Worm (Caenorhabditis elegans) whole organism, young adult: ENCODE measurements around the gene snpc-1.1.

Experiments
- B0035.1 ChIP-seq: sonication (generic microtip); optimal IDR thresholded peaks from 2 replicates; lab custom pipeline; 2016; ENCODE audit warnings: missing genetic modification characterization, mild to moderate bottlenecking, missing compliant biosample characterization, missing genotype, missing genetic modification reagents
- C06A6.2 ChIP-seq: fragments of 200-800 bp; sonication (Bioruptor generic); conservative IDR thresholded peaks from 2 replicates; pipeline ENCODE4 v1.3.6; 2022; ENCODE audit warnings: missing genetic modification characterization, missing compliant biosample characterization
- C17E4.6 ChIP-seq: fragments of 200-800 bp; sonication (Bioruptor generic); IDR thresholded peaks from 2 replicates; pipeline ENCODE4 v1.3.6; 2022; ENCODE audit warnings: missing genetic modification reagents, missing genetic modification characterization, missing compliant biosample characterization
- F23B12.7 ChIP-seq: sonication (generic microtip); optimal IDR thresholded peaks from 2 replicates; lab custom pipeline; 2017; ENCODE audit warnings: missing genetic modification characterization, mild to moderate bottlenecking, missing compliant biosample characterization, antibody characterized with exemption, moderate library complexity; ENCODE audit not compliant: insufficient read depth
- F33H1.4 ChIP-seq: fragments of 200-800 bp; sonication (Bioruptor generic); IDR thresholded peaks from 2 replicates; pipeline ENCODE4 v1.3.6; 2022; ENCODE audit warnings: missing genetic modification reagents, missing genetic modification characterization, missing compliant biosample characterization
- F37B4.10 ChIP-seq: fragments of 200-800 bp; sonication (Bioruptor generic); IDR thresholded peaks from 2 replicates; pipeline ENCODE4 v1.3.6; 2022; ENCODE audit warnings: missing genetic modification characterization, missing compliant biosample characterization
- F39B2.1 ChIP-seq: fragments of 200-800 bp; sonication (Bioruptor generic); IDR thresholded peaks from 2 replicates; pipeline ENCODE4 v1.3.6; 2022; ENCODE audit warnings: missing genetic modification reagents, missing genetic modification characterization, missing compliant biosample characterization
- F57A8.1 ChIP-seq: fragments of 200-800 bp; sonication (Bioruptor generic); optimal IDR thresholded peaks from 2 replicates; lab custom pipeline; 2018; ENCODE audit warnings: mild to moderate bottlenecking, missing genetic modification characterization, moderate library complexity, missing compliant biosample characterization
- Y53F4B.3 ChIP-seq: fragments of 200-800 bp; sonication (Bioruptor generic); IDR thresholded peaks from 2 replicates; pipeline ENCODE4 v1.3.6; 2022; ENCODE audit warnings: missing genetic modification reagents, missing genetic modification characterization, missing compliant biosample characterization
- Y53G8AR.9 ChIP-seq: fragments of 200-800 bp; sonication (Bioruptor generic); conservative IDR thresholded peaks from 2 replicates; pipeline ENCODE4 v1.3.6; 2022; ENCODE audit warnings: missing genetic modification reagents, missing genetic modification characterization, missing compliant biosample characterization
- Y56A3A.18 ChIP-seq: fragments of 200-800 bp; sonication (Bioruptor generic); IDR thresholded peaks from 2 replicates; pipeline ENCODE4 v1.3.6; 2022; ENCODE audit warnings: missing genetic modification reagents, missing genetic modification characterization, missing compliant biosample characterization
- Y95B8A.8 ChIP-seq: fragments of 200-800 bp; sonication (Bioruptor generic); IDR thresholded peaks from 2 replicates; pipeline ENCODE4 v1.3.6; 2022; ENCODE audit warnings: missing genetic modification reagents, missing genetic modification characterization, missing compliant biosample characterization
- ZK185.1 ChIP-seq: sonication (generic microtip); optimal IDR thresholded peaks from 2 replicates; lab custom pipeline; 2016; ENCODE audit warnings: mild to moderate bottlenecking, missing genetic modification characterization, missing compliant biosample characterization; ENCODE audit not compliant: poor library complexity, severe bottlenecking
- akir-1 ChIP-seq: fragments of 200-800 bp; sonication (Bioruptor generic); optimal IDR thresholded peaks from 2 replicates; lab custom pipeline; 2018; ENCODE audit warnings: mild to moderate bottlenecking, missing genetic modification characterization, moderate library complexity, missing compliant biosample characterization
- athp-1 ChIP-seq: sonication (generic microtip); optimal IDR thresholded peaks from 2 replicates; lab custom pipeline; 2017; ENCODE audit warnings: mild to moderate bottlenecking, missing genetic modification characterization, missing compliant biosample characterization
- attf-3 ChIP-seq: fragments of 200-800 bp; sonication (Bioruptor generic); conservative IDR thresholded peaks from 2 replicates; pipeline ENCODE4 v1.3.6; 2022; ENCODE audit warnings: missing genetic modification reagents, missing genetic modification characterization, missing compliant biosample characterization
- bed-1 ChIP-seq: fragments of 200-800 bp; sonication (Bioruptor generic); IDR thresholded peaks from 2 replicates; pipeline ENCODE4 v1.3.6; 2022; ENCODE audit warnings: missing genetic modification reagents, missing genetic modification characterization, missing compliant biosample characterization
- cebp-1 ChIP-seq, 2 experiments: fragments of 200-800 bp in 1 of 2; sonication (Bioruptor generic) in 1 of 2; sonication (generic microtip) in 1 of 2; IDR thresholded peaks in 1 of 2; optimal IDR thresholded peaks in 1 of 2; 2 replicates each; pipeline versions ENCODE4 v1.3.6 to Lab custom; 2017 to 2022; ENCODE audit warnings: missing compliant biosample characterization in 2 of 2, missing genetic modification characterization in 2 of 2, mild to moderate bottlenecking in 1 of 2, missing genetic modification reagents in 1 of 2, moderate library complexity in 1 of 2
- cebp-2 ChIP-seq: fragments of 200-800 bp; sonication (Bioruptor generic); IDR thresholded peaks from 2 replicates; pipeline ENCODE4 v1.3.6; 2022; ENCODE audit warnings: missing genetic modification characterization, missing compliant biosample characterization
- ceh-100 ChIP-seq: fragments of 200-800 bp; sonication (Bioruptor generic); IDR thresholded peaks from 2 replicates; pipeline ENCODE4 v1.3.6; 2022; ENCODE audit warnings: missing genetic modification reagents, missing genetic modification characterization, missing compliant biosample characterization
- ceh-58 ChIP-seq: fragments of 200-800 bp; sonication (Bioruptor generic); IDR thresholded peaks from 2 replicates; pipeline ENCODE4 v1.3.6; 2022; ENCODE audit warnings: missing genetic modification characterization, missing compliant biosample characterization
- ceh-79 ChIP-seq: sonication (generic microtip); optimal IDR thresholded peaks from 2 replicates; lab custom pipeline; 2017; ENCODE audit warnings: mild to moderate bottlenecking, missing genetic modification characterization, missing compliant biosample characterization
- chd-7 ChIP-seq: sonication (generic microtip); optimal IDR thresholded peaks from 2 replicates; lab custom pipeline; 2016; ENCODE audit warnings: mild to moderate bottlenecking, missing genetic modification characterization, moderate library complexity, missing compliant biosample characterization
- die-1 ChIP-seq: sonication (generic microtip); optimal IDR thresholded peaks from 2 replicates; lab custom pipeline; 2016; ENCODE audit warnings: missing genotype, mild to moderate bottlenecking, missing genetic modification characterization, missing compliant biosample characterization
- dox-1 ChIP-seq: fragments of 200-800 bp; sonication (Bioruptor generic); IDR thresholded peaks from 2 replicates; pipeline ENCODE4 v1.3.6; 2022; ENCODE audit warnings: missing genetic modification reagents, missing genetic modification characterization, missing compliant biosample characterization
- dpl-1 ChIP-seq: fragments of 150-350 bp; optimal IDR thresholded peaks from 2 replicates; lab custom pipeline; 2014; ENCODE audit warnings: missing biosample characterization, missing genetic modification reagents, missing genetic modification characterization
- lag-1 ChIP-seq: fragments of 200-800 bp; sonication (Bioruptor generic); IDR thresholded peaks from 2 replicates; pipeline ENCODE4 v1.3.6; 2022; ENCODE audit warnings: missing genetic modification reagents, missing genetic modification characterization, missing compliant biosample characterization
- let-526 ChIP-seq: fragments of 200-800 bp; sonication (Bioruptor generic); IDR thresholded peaks from 2 replicates; pipeline ENCODE4 v1.3.6; 2022; ENCODE audit warnings: missing genetic modification reagents, missing genetic modification characterization, missing compliant biosample characterization
- lin-26 ChIP-seq: fragments of 200-800 bp; sonication (Bioruptor generic); IDR thresholded peaks from 2 replicates; pipeline ENCODE4 v1.3.6; 2022; ENCODE audit warnings: missing genetic modification reagents, missing genetic modification characterization, missing compliant biosample characterization
- lin-54 ChIP-seq: fragments of 200-800 bp; sonication (Bioruptor generic); optimal IDR thresholded peaks from 2 replicates; lab custom pipeline; 2018; ENCODE audit warnings: mild to moderate bottlenecking, missing genetic modification characterization, missing compliant biosample characterization
- lsl-1 ChIP-seq: fragments of 200-800 bp; sonication (Bioruptor generic); optimal IDR thresholded peaks from 2 replicates; lab custom pipeline; 2018; ENCODE audit warnings: mild to moderate bottlenecking, missing genetic modification characterization, moderate library complexity, missing compliant biosample characterization
- lsy-27 ChIP-seq: sonication (generic microtip); optimal IDR thresholded peaks from 2 replicates; lab custom pipeline; 2017; ENCODE audit warnings: missing genetic modification characterization, mild to moderate bottlenecking, missing compliant biosample characterization, antibody characterized with exemption, missing genotype, borderline replicate concordance; ENCODE audit not compliant: insufficient read depth
- madf-10 ChIP-seq: sonication (generic microtip); optimal IDR thresholded peaks from 2 replicates; lab custom pipeline; 2016; ENCODE audit warnings: mild to moderate bottlenecking, missing genetic modification characterization, missing compliant biosample characterization
- madf-3 ChIP-seq: fragments of 200-800 bp; sonication (Bioruptor generic); IDR thresholded peaks from 2 replicates; pipeline ENCODE4 v1.3.6; 2022; ENCODE audit warnings: missing genetic modification reagents, missing genetic modification characterization, missing compliant biosample characterization
- mcd-1 ChIP-seq: fragments of 200-800 bp; sonication (Bioruptor generic); IDR thresholded peaks from 2 replicates; pipeline ENCODE4 v1.3.6; 2022; ENCODE audit warnings: missing genetic modification reagents, missing genetic modification characterization, missing compliant biosample characterization
- mxl-1 ChIP-seq: sonication (generic microtip); optimal IDR thresholded peaks from 2 replicates; lab custom pipeline; 2016; ENCODE audit warnings: missing genetic modification characterization, missing compliant biosample characterization
- nhr-90 ChIP-seq: sonication (generic microtip); optimal IDR thresholded peaks from 2 replicates; lab custom pipeline; 2016; ENCODE audit warnings: missing genotype, mild to moderate bottlenecking, missing genetic modification characterization, missing compliant biosample characterization
- rcor-1 ChIP-seq: fragments of 200-800 bp; sonication (Bioruptor generic); IDR thresholded peaks from 2 replicates; pipeline ENCODE4 v1.3.6; 2022; ENCODE audit warnings: missing genetic modification reagents, missing genetic modification characterization, missing compliant biosample characterization
- rpc-1 ChIP-seq, 2 experiments: fragments of 150-350 bp in 1 of 2; sonication (generic microtip) in 1 of 2; optimal IDR thresholded peaks; 2 replicates each; lab custom pipeline; 2014 to 2018; ENCODE audit warnings: missing biosample characterization in 1 of 2, missing genetic modification characterization in 1 of 2, missing genetic modification reagents in 1 of 2, missing genotype in 1 of 2
- snpc-3.4 ChIP-seq: sonication (generic microtip); optimal IDR thresholded peaks from 2 replicates; lab custom pipeline; 2017; ENCODE audit warnings: missing genetic modification characterization, mild to moderate bottlenecking, missing compliant biosample characterization, antibody characterized with exemption, moderate library complexity, missing genotype, missing genetic modification reagents
- tbx-9 ChIP-seq: sonication (generic microtip); optimal IDR thresholded peaks from 2 replicates; lab custom pipeline; 2016; ENCODE audit warnings: borderline replicate concordance, missing genetic modification characterization, inconsistent platforms, missing compliant biosample characterization
- unc-62 ChIP-seq: fragments of 150-350 bp; optimal IDR thresholded peaks from 2 replicates; lab custom pipeline; 2014; ENCODE audit warnings: missing biosample characterization, missing genetic modification reagents, missing genetic modification characterization
- zim-3 ChIP-seq: sonication (generic microtip); optimal IDR thresholded peaks from 2 replicates; lab custom pipeline; 2017; ENCODE audit warnings: mild to moderate bottlenecking, missing genetic modification characterization, moderate library complexity, missing compliant biosample characterization
- ztf-18 ChIP-seq: sonication (generic microtip); optimal IDR thresholded peaks from 2 replicates; lab custom pipeline; 2016; ENCODE audit warnings: missing genotype, mild to moderate bottlenecking, missing genetic modification characterization, missing compliant biosample characterization
- ztf-25 ChIP-seq: fragments of 200-800 bp; sonication (Bioruptor generic); IDR thresholded peaks from 2 replicates; pipeline ENCODE4 v1.3.6; 2022; ENCODE audit warnings: missing genetic modification reagents, missing genetic modification characterization, missing compliant biosample characterization
- ztf-6 ChIP-seq: fragments of 200-800 bp; sonication (Bioruptor generic); IDR thresholded peaks from 2 replicates; pipeline ENCODE4 v1.3.6; 2022; ENCODE audit warnings: missing genetic modification reagents, missing genetic modification characterization, missing compliant biosample characterization

The snpc-1.1 gene

DNA sequence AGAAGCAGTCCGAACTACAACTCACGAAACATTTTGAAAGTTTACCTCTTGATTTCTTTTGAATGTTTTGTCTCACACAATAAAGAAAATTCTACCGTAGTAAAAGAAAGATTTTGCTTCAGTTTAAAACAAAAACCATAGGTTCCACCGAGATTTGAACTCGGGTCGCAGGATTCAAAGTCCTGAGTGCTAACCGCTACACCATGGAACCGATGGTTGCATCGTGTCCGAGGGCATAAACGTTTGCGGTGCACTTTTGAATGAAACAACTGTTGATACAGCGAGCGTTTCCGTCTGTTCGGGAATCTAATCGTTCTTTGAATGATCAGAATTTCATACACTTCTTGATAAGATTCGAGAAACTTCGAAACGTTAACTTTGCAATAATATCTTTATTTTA, 24.3 kb downstream of the snpc-1.1 start (continued):
- TF ChIP-seq F57A8.1 (GFP tag; lab: Kevin White, UChicago) (no peak), athp-1 (tag; lab: Kevin White, UChicago) (peak; percentile 51), F39B2.1 (GFP tag; lab: Robert Waterston, UW) (no peak), zim-3 (peak; percentile 18), lsy-27 (no peak), nhr-90 (tag; lab: Kevin White, UChicago) (peak; percentile 68), ceh-100 (GFP tag; lab: Robert Waterston, UW) (peak; percentile 62), dpl-1 (GFP tag; lab: Kevin White, UChicago) (no peak), dox-1 (peak; percentile 65; the same call in 1 of the 2 replicates), cebp-1 (GFP tag; IDR thresholded peaks at IDR 0.05; lab: Robert Waterston, UW) (no peak), cebp-1 (tag; optimal IDR thresholded peaks at IDR 0.05; lab: Kevin White, UChicago) (peak; percentile 58), lin-26 (GFP tag; lab: Robert Waterston, UW) (peak; percentile 83), let-526 (0 out of 2 replicates have a peak, but pooled peaks have one; percentile 46), cebp-2 (GFP tag; lab: Robert Waterston, UW) (no peak), F33H1.4 (GFP tag; lab: Robert Waterston, UW) (peak; percentile 47), Y53G8AR.9 (GFP tag; lab: Robert Waterston, UW) (peak; percentile 63; the same call in 1 of the 2 replicates), Y95B8A.8 (GFP tag; lab: Robert Waterston, UW) (0 out of 2 replicates have a peak, but pooled peaks have one; percentile 10), Y56A3A.18 (GFP tag; lab: Robert Waterston, UW) (0 out of 2 replicates have a peak, but pooled peaks have one; percentile 31), ztf-6 (GFP tag; lab: Robert Waterston, UW) (no peak), lin-54 (peak; percentile 55), rcor-1 (GFP tag; lab: Robert Waterston, UW) (peak; percentile 32; the same call in 1 of the 2 replicates), madf-10 (tag; lab: Kevin White, UChicago) (peak; percentile 54), Y53F4B.3 (0 out of 2 replicates have a peak, but pooled peaks have one; percentile 16), akir-1 (GFP tag; lab: Kevin White, UChicago) (no peak), F23B12.7 (tag; lab: Kevin White, UChicago) (no peak), lag-1 (GFP tag; lab: Robert Waterston, UW) (no peak), unc-62 (no peak), ztf-25 (GFP tag; lab: Robert Waterston, UW) (no peak), snpc-3.4 (tag; lab: Kevin White, UChicago) (peak; percentile 17), ceh-58 (no peak), madf-3 (GFP tag; lab: Robert Waterston, UW) (0 out of 2 replicates have a peak, but pooled peaks have one; percentile 25), ztf-18 (tag; lab: Kevin White, UChicago) (peak; percentile 59), rpc-1 (optimal IDR thresholded peaks at IDR 0.05; lab: Kevin White, UChicago) (peak; percentile 74), rpc-1 (tag; optimal IDR thresholded peaks at IDR 0.05; lab: Kevin White, UChicago) (peak; percentile 90), bed-1 (GFP tag; lab: Robert Waterston, UW) (no peak), B0035.1 (no peak), lsl-1 (GFP tag; lab: Kevin White, UChicago) (peak; percentile 42), mxl-1 (tag; lab: Kevin White, UChicago) (peak; percentile 25), mcd-1 (GFP tag; lab: Robert Waterston, UW) (peak; percentile 59), C06A6.2 (GFP tag; lab: Robert Waterston, UW) (no peak), tbx-9 (tag; lab: Kevin White, UChicago) (no peak), die-1 (tag; lab: Kevin White, UChicago) (peak; percentile 78), ceh-79 (tag; lab: Kevin White, UChicago) (peak; percentile 54), ZK185.1 (peak; percentile 67), F37B4.10 (0 out of 2 replicates have a peak, but pooled peaks have one; percentile 71), C17E4.6 (GFP tag; lab: Robert Waterston, UW) (0 out of 2 replicates have a peak, but pooled peaks have one; percentile 48), attf-3 (GFP tag; lab: Robert Waterston, UW) (no peak), chd-7 (peak; percentile 51)
